Fruit fly (Drosophila melanogaster): ENCODE measurements around the gene CG32554.

CG32554 gene

dm6 chrX:17880269-17880889, 27.9 kb upstream of the CG32554 start:
- TF ChIP-seq EcR (GFP tag; optimal IDR thresholded peaks at IDR 0.05) (no peak), usp (GFP tag; optimal IDR thresholded peaks at IDR 0.05) (no peak), Dll (optimal IDR thresholded peaks at IDR 0.05) (no peak), CG8478 (optimal IDR thresholded peaks at IDR 0.05) (no peak), psq (optimal IDR thresholded peaks at IDR 0.05) (no peak)

- TF ChIP-seq CG8478 (optimal IDR thresholded peaks at IDR 0.05) (no peak), psq (optimal IDR thresholded peaks at IDR 0.05) (no peak), EcR (GFP tag; optimal IDR thresholded peaks at IDR 0.05) (no peak)
Observed at dm6 chrX:17879211-17879897, 26.9 kb upstream of the CG32554 start.

DNA sequence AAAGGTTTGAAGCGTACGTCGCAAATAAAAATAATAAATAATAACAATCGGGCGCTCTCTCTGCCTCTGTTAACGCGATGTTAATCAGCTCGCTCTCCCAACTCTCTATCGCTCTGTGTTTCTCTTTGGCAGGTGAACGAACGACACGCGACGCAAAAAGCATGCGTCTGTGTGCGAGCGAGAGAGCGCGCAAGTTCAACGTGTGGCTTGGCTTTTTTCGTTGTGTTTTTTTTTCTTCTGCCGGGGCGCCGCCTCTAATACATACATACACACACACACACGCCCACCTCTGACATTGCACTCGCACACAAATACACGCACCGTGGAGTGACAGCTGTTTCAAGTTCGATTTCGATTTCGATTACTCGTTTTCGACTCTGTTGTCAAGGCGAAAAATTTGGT, 26.1 kb upstream of the CG32554 start:
- TF ChIP-seq EcR (GFP tag; optimal IDR thresholded peaks at IDR 0.05) (peak; percentile 65 to 89), Dll (optimal IDR thresholded peaks at IDR 0.05) (peak; percentile 51), usp (GFP tag; optimal IDR thresholded peaks at IDR 0.05) (no peak), CG8478 (optimal IDR thresholded peaks at IDR 0.05) (no peak), psq (optimal IDR thresholded peaks at IDR 0.05) (no peak), pan (optimal IDR thresholded peaks at IDR 0.05) (no peak)

DNA sequence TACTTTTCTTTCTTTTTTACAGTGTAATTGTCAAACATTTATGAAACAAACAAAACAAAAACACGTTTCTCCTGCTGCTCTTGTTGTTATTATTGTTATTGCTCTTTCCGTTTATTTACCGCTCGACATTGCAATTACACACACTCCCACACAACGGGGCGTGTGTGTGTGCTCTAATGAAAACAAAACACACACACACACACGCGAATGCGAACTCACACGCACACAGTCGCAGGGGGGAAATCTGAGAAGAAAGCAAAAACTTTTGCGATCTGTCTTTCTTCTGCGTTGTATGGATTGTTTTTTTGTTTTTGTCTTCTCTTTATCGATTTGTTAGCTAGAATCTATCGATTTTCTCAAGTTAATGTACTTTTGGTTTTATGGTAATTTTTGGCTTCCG, 25.5 kb upstream of the CG32554 start:
- TF ChIP-seq usp (GFP tag; optimal IDR thresholded peaks at IDR 0.05) (no peak), EcR (GFP tag; optimal IDR thresholded peaks at IDR 0.05) (no peak)

DNA sequence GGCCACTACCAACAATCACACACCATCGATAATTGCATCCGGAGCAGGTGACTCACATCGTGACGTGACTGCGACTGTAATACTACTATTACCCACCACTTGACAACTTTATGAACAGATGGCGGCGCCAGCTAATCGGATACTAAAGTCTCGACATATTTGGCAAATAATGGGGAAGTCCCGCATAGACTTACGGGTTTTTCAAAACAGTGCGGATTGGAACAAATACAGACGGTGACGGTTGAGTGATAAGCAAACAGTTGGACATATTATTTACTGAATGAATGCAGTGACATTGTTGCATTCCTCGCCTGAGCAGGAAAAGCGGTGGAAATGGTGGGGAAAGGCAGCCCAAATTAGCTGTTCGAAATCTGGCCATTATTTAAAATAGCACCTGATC, 24.0 kb upstream of the CG32554 start:
- no peak for TF ChIP-seq pan (optimal IDR thresholded peaks at IDR 0.05)
- TF ChIP-seq EcR (GFP tag; optimal IDR thresholded peaks at IDR 0.05), result no peak
- no peak for TF ChIP-seq CG8478 (optimal IDR thresholded peaks at IDR 0.05)
- no peak for TF ChIP-seq Dll (optimal IDR thresholded peaks at IDR 0.05)
- no peak for TF ChIP-seq psq (optimal IDR thresholded peaks at IDR 0.05)
- no peak for TF ChIP-seq usp (GFP tag; optimal IDR thresholded peaks at IDR 0.05)

dm6 chrX:17875695-17876094, 23.2 kb upstream of the CG32554 start:
- TF ChIP-seq usp (GFP tag; optimal IDR thresholded peaks at IDR 0.05) (no peak), EcR (GFP tag; optimal IDR thresholded peaks at IDR 0.05) (no peak), CG8478 (optimal IDR thresholded peaks at IDR 0.05) (no peak), psq (optimal IDR thresholded peaks at IDR 0.05) (no peak), Dll (optimal IDR thresholded peaks at IDR 0.05) (no peak), pan (optimal IDR thresholded peaks at IDR 0.05) (no peak)

DNA sequence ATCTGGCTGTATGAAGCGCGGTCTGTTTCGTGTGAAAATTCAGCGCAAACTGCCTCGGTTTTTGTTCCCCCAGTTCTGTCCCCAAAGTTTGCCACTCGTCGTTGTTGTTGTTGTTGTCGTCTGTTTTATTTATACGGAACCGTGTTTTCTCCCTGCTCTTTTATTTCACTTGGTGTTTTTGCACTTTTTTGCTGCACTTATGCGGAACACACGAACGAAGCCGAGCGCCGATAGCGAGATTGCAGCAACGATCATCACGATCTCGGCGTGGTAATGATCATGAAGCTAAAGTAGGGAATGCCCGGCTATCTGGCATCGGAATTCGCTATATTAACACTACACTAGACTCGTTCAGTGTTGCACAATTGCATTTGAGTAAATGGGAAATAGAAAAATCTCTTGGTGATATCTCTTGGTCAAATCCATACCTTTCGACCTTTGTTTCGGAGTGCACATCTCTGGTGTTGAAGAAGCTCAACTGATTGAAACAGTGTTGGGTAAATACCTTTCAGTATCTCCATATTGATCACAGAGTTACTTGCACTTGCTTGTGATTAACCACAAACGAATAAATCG, 22.6 kb upstream of the CG32554 start:
- TF ChIP-seq psq (optimal IDR thresholded peaks at IDR 0.05) (no peak), pan (optimal IDR thresholded peaks at IDR 0.05) (peak; percentile 54), CG8478 (optimal IDR thresholded peaks at IDR 0.05) (no peak), Dll (optimal IDR thresholded peaks at IDR 0.05) (no peak), EcR (GFP tag; optimal IDR thresholded peaks at IDR 0.05) (no peak), usp (GFP tag; optimal IDR thresholded peaks at IDR 0.05) (no peak)

dm6 chrX:17873329-17873728, 20.8 kb upstream of the CG32554 start:
- TF ChIP-seq usp (GFP tag; optimal IDR thresholded peaks at IDR 0.05) (no peak), EcR (GFP tag; optimal IDR thresholded peaks at IDR 0.05) (peak in 1 of 2 experiments; percentile 55)

DNA sequence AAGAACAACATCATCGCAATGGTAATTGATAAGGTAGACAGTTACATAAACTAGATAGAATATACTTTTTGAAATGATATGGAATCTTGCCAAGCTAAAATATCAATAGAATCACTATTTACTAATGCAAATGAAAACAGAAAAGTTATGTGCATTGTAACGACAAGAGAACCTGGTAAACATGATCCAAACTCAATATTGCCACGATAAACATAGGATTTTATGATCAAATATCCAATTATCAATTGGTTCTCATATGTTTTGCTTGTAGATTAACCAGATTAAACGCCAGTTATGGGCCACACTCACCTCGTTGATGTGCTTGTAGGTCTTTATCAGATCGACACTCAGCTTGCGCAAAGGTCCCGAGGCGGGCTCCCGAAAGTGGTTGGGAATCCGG, 19.8 kb upstream of the CG32554 start:
- TF ChIP-seq CG8478 (optimal IDR thresholded peaks at IDR 0.05) (no peak), EcR (GFP tag; optimal IDR thresholded peaks at IDR 0.05) (no peak), pan (optimal IDR thresholded peaks at IDR 0.05) (no peak), Dll (optimal IDR thresholded peaks at IDR 0.05) (no peak), psq (optimal IDR thresholded peaks at IDR 0.05) (no peak), usp (GFP tag; optimal IDR thresholded peaks at IDR 0.05) (no peak)

DNA sequence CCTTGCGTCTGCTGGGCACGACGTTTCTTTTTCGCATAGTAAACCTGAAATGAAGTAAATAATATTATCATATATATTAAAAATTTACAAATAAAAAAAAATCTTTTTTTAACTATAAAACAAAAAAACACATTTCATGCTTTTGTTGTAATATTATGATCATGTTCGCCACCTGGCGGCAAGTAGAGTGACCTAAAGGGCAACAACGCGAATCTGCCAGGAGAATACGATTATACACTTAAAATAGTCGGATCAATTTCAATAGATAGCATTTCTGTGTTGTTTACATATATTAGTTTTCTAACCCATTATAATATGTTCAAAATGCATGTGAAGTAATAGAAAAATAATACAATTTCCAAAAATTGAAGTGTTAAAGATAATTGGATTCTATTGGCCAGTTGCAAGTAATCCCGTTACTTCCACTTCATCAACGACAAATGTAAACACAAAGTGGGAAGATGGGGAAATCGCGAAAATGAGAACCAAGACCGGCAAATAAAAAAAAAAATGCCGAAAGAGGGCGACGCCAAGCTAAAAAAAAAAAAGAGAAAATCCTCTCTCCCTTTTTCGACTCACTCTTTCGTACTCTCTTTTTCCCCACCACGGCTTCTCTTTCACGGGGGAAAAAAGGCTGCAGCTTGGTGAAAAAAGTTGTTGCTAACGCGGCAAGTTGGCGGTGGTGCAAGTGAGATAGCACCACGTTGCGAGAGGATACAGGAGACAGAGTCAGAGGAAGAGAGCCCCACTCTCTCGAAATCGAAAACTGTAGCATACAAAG, 18.3 kb upstream of the CG32554 start:
- TF ChIP-seq usp (GFP tag; optimal IDR thresholded peaks at IDR 0.05), result no peak
- no peak for TF ChIP-seq EcR (GFP tag; optimal IDR thresholded peaks at IDR 0.05)
- no peak for TF ChIP-seq psq (optimal IDR thresholded peaks at IDR 0.05)
- no peak for TF ChIP-seq pan (optimal IDR thresholded peaks at IDR 0.05)
- TF ChIP-seq CG8478 (optimal IDR thresholded peaks at IDR 0.05), result no peak
- TF ChIP-seq Dll (optimal IDR thresholded peaks at IDR 0.05), result no peak

- TF ChIP-seq pan (optimal IDR thresholded peaks at IDR 0.05) (no peak), EcR (GFP tag; optimal IDR thresholded peaks at IDR 0.05) (no peak), CG8478 (optimal IDR thresholded peaks at IDR 0.05) (no peak), Dll (optimal IDR thresholded peaks at IDR 0.05) (no peak), psq (optimal IDR thresholded peaks at IDR 0.05) (no peak), usp (GFP tag; optimal IDR thresholded peaks at IDR 0.05) (no peak)
Observed at dm6 chrX:17865103-17865502, 12.6 kb upstream of the CG32554 start.

DNA sequence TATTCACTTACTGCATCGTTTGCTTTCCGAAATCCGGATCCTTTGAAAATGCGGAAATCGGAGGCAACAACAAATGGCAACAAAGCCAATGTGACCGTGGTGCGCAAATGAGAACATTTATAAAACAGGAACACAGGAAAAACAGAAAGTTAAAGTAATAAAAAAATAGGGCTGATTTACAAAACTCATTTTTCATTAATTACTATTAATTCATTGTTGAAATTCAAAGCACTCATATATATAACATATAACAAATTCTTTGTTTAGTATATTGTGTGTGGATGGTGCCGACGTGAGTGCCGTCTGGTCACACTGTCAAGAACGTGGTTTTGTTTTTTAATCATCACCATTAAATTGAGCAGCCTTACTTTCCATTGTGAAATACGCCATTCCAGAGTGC, 8.2 kb upstream of the CG32554 start, which contains the start of the genes Arp8 and CG6769:
Gene Arp8 (minus strand): TSS at position 90 of the 400 bp plus-strand sequence.
Gene CG6769 (plus strand): TSS at position 292 of the 400 bp plus-strand sequence.
- TF ChIP-seq psq (optimal IDR thresholded peaks at IDR 0.05) (no peak), usp (GFP tag; optimal IDR thresholded peaks at IDR 0.05) (no peak)

All from whole organism.